Worm (Caenorhabditis elegans) whole organism, L4 larva: ENCODE measurements around the gene srw-15.

Source experiments
- D1046.2 ChIP-seq: fragments of 200-800 bp; sonication (Bioruptor generic); IDR thresholded peaks from 2 replicates; pipeline ENCODE4 v1.3.6; 2022; ENCODE audit warnings: missing genetic modification characterization, missing compliant biosample characterization
- F10B5.3 ChIP-seq: sonication (generic microtip); optimal IDR thresholded peaks from 2 replicates; lab custom pipeline; 2016; ENCODE audit warnings: mild to moderate bottlenecking, missing genetic modification characterization, missing compliant biosample characterization
- F26F4.8 ChIP-seq: fragments of 200-800 bp; sonication (Bioruptor generic); conservative IDR thresholded peaks from 2 replicates; pipeline ENCODE4 v1.3.6; 2022; ENCODE audit warnings: missing genetic modification characterization, missing compliant biosample characterization
- F37D6.2 ChIP-seq: sonication (generic microtip); optimal IDR thresholded peaks from 2 replicates; lab custom pipeline; 2016; ENCODE audit warnings: mild to moderate bottlenecking, missing genetic modification characterization, missing compliant biosample characterization
- T26A8.4 ChIP-seq: fragments of 200-800 bp; sonication (Bioruptor generic); IDR thresholded peaks from 2 replicates; pipeline ENCODE4 v1.3.6; 2022; ENCODE audit warnings: missing genetic modification characterization, missing compliant biosample characterization
- Y105C5A.15 ChIP-seq: fragments of 200-800 bp; sonication (Bioruptor generic); IDR thresholded peaks from 2 replicates; pipeline ENCODE4 v1.3.6; 2022; ENCODE audit warnings: missing genetic modification characterization, missing compliant biosample characterization
- Y5F2A.4 ChIP-seq: fragments of 200-800 bp; sonication (Bioruptor generic); optimal IDR thresholded peaks from 2 replicates; lab custom pipeline; 2018; ENCODE audit warnings: mild to moderate bottlenecking, missing genetic modification characterization, missing compliant biosample characterization
- ZK546.5 ChIP-seq, 2 experiments: sonication (generic microtip); optimal IDR thresholded peaks; 2 replicates each; lab custom pipeline; 2017; ENCODE audit warnings: missing biosample characterization in 2 of 2, missing genetic modification characterization in 2 of 2
- aha-1 ChIP-seq: fragments of 150-350 bp; peaks from one replicate; lab custom pipeline; 2014; ENCODE audit warnings: missing biosample characterization, missing genetic modification characterization
- ama-1 ChIP-seq: fragments of 150-350 bp; optimal IDR thresholded peaks from 2 replicates; lab custom pipeline; 2014; ENCODE audit warnings: inconsistent platforms, mixed read lengths
- ceh-44 ChIP-seq: fragments of 200-800 bp; sonication (Bioruptor generic); IDR thresholded peaks from 2 replicates; pipeline ENCODE4 v1.3.6; 2022; ENCODE audit warnings: missing genetic modification reagents, missing genetic modification characterization, missing compliant biosample characterization
- ceh-82 ChIP-seq: sonication (generic microtip); optimal IDR thresholded peaks from 2 replicates; lab custom pipeline; 2017; ENCODE audit warnings: missing biosample characterization, missing genetic modification characterization
- cey-2 ChIP-seq: sonication (generic microtip); optimal IDR thresholded peaks from 3 replicates; lab custom pipeline; 2017; ENCODE audit warnings: missing genetic modification characterization, mild to moderate bottlenecking, missing compliant biosample characterization, antibody characterized with exemption, borderline replicate concordance; ENCODE audit not compliant: insufficient read depth
- daf-12 ChIP-seq: fragments of 150-350 bp; optimal IDR thresholded peaks from 2 replicates; lab custom pipeline; 2014; ENCODE audit warnings: missing biosample characterization, missing genetic modification reagents, missing genetic modification characterization
- dmd-6 ChIP-seq: fragments of 200-800 bp; sonication (Bioruptor generic); IDR thresholded peaks from 2 replicates; pipeline ENCODE4 v1.3.6; 2022; ENCODE audit warnings: missing genetic modification reagents, missing genetic modification characterization, missing compliant biosample characterization
- dpl-1 ChIP-seq: fragments of 150-350 bp; optimal IDR thresholded peaks from 2 replicates; lab custom pipeline; 2014; ENCODE audit warnings: missing biosample characterization, missing genetic modification reagents, missing genetic modification characterization
- duxl-1 ChIP-seq: sonication (generic microtip); optimal IDR thresholded peaks from 2 replicates; lab custom pipeline; 2016; ENCODE audit warnings: mild to moderate bottlenecking, missing genetic modification characterization, moderate library complexity, missing compliant biosample characterization; ENCODE audit not compliant: poor library complexity
- dve-1 ChIP-seq: sonication (generic microtip); optimal IDR thresholded peaks from 2 replicates; lab custom pipeline; 2017; ENCODE audit warnings: antibody characterized with exemption, mild to moderate bottlenecking, missing genetic modification characterization, missing compliant biosample characterization; ENCODE audit not compliant: insufficient read depth
- egl-43 ChIP-seq: fragments of 200-800 bp; sonication (Bioruptor generic); IDR thresholded peaks from 2 replicates; pipeline ENCODE4 v1.3.6; 2022; ENCODE audit warnings: missing genetic modification reagents, missing genetic modification characterization, missing compliant biosample characterization
- hif-1 ChIP-seq, 2 experiments: sonication (generic microtip); optimal IDR thresholded peaks; 2 replicates each; lab custom pipeline; 2016 to 2017; ENCODE audit warnings: missing compliant biosample characterization in 2 of 2, missing genetic modification characterization in 2 of 2, missing genetic modification reagents in 2 of 2, missing genotype in 2 of 2, mild to moderate bottlenecking in 1 of 2
- hlh-11 ChIP-seq: fragments of 200-800 bp; sonication (Bioruptor generic); optimal IDR thresholded peaks from 2 replicates; lab custom pipeline; 2018; ENCODE audit warnings: mild to moderate bottlenecking, missing genetic modification characterization, missing compliant biosample characterization
- jun-1 ChIP-seq: fragments of 150-350 bp; optimal IDR thresholded peaks from 2 replicates; lab custom pipeline; 2014; ENCODE audit warnings: missing biosample characterization, missing genetic modification reagents, missing genetic modification characterization
- lim-7 ChIP-seq: fragments of 200-800 bp; sonication (Bioruptor generic); IDR thresholded peaks from 2 replicates; pipeline ENCODE4 v1.3.6; 2022; ENCODE audit warnings: missing genetic modification characterization, missing compliant biosample characterization
- lin-39 ChIP-seq: fragments of 150-350 bp; optimal IDR thresholded peaks from 2 replicates; lab custom pipeline; 2014; ENCODE audit warnings: missing biosample characterization, missing genetic modification reagents, missing genetic modification characterization
- lir-3 ChIP-seq: sonication (generic microtip); optimal IDR thresholded peaks from 2 replicates; lab custom pipeline; 2016; ENCODE audit warnings: mild to moderate bottlenecking, missing genetic modification characterization, missing compliant biosample characterization
- lsy-2 ChIP-seq, 2 experiments: fragments of 150-350 bp in 1 of 2; sonication (generic microtip) in 1 of 2; optimal IDR thresholded peaks; 2 replicates each; lab custom pipeline; 2014 to 2017; ENCODE audit warnings: missing biosample characterization in 2 of 2, missing genetic modification characterization in 2 of 2
- madf-5 ChIP-seq, 2 experiments: fragments of 200-800 bp; sonication (Bioruptor generic); IDR thresholded peaks; 2 replicates each; pipeline ENCODE4 v1.3.6; 2022; ENCODE audit warnings: missing compliant biosample characterization in 2 of 2, missing genetic modification characterization in 2 of 2
- madf-9 ChIP-seq: fragments of 200-800 bp; sonication (Bioruptor generic); conservative IDR thresholded peaks from 2 replicates; pipeline ENCODE4 v1.3.6; 2022; ENCODE audit warnings: missing genetic modification reagents, missing genetic modification characterization, missing compliant biosample characterization
- mdl-1 ChIP-seq, 2 experiments: fragments of 150-350 bp in 1 of 2; sonication (generic microtip) in 1 of 2; optimal IDR thresholded peaks; 2 replicates each; lab custom pipeline; 2014 to 2017; ENCODE audit warnings: missing biosample characterization in 2 of 2, missing genetic modification characterization in 2 of 2
- mep-1 ChIP-seq: fragments of 150-350 bp; sonication (generic microtip); optimal IDR thresholded peaks from 3 replicates; lab custom pipeline; 2014; ENCODE audit warnings: missing biosample characterization, missing genetic modification characterization
- nhr-11 ChIP-seq: fragments of 150-350 bp; optimal IDR thresholded peaks from 2 replicates; lab custom pipeline; 2014; ENCODE audit warnings: missing biosample characterization, missing genetic modification characterization
- nhr-25 ChIP-seq: sonication (generic microtip); optimal IDR thresholded peaks from 2 replicates; lab custom pipeline; 2017; ENCODE audit warnings: missing genetic modification characterization, mild to moderate bottlenecking, missing compliant biosample characterization, antibody characterized with exemption, moderate library complexity, borderline replicate concordance; ENCODE audit not compliant: insufficient read depth
- nhr-28 ChIP-seq: fragments of 150-350 bp; optimal IDR thresholded peaks from 2 replicates; lab custom pipeline; 2014; ENCODE audit warnings: missing biosample characterization, missing genetic modification characterization
- nhr-48 ChIP-seq: sonication (generic microtip); optimal IDR thresholded peaks from 2 replicates; lab custom pipeline; 2016; ENCODE audit warnings: mild to moderate bottlenecking, missing genetic modification characterization, missing compliant biosample characterization
- nhr-76 ChIP-seq: fragments of 150-350 bp; optimal IDR thresholded peaks from 2 replicates; lab custom pipeline; 2014; ENCODE audit warnings: missing biosample characterization, missing genetic modification characterization
- nhr-77 ChIP-seq: fragments of 150-350 bp; optimal IDR thresholded peaks from 2 replicates; lab custom pipeline; 2014; ENCODE audit warnings: missing biosample characterization, missing genetic modification characterization
- pha-4 ChIP-seq, 2 experiments: fragments of 150-350 bp in 1 of 2; fragments of 200-800 bp in 1 of 2; sonication (Bioruptor generic) in 1 of 2; IDR thresholded peaks in 1 of 2; optimal IDR thresholded peaks in 1 of 2; 2 replicates each; pipeline versions ENCODE4 v1.3.6 to Lab custom; 2014 to 2022; ENCODE audit warnings: missing genetic modification characterization in 2 of 2, missing genetic modification reagents in 2 of 2, missing biosample characterization in 1 of 2, missing compliant biosample characterization in 1 of 2
- pqm-1 ChIP-seq: sonication (generic microtip); optimal IDR thresholded peaks from 2 replicates; lab custom pipeline; 2017; ENCODE audit warnings: missing biosample characterization, missing genetic modification characterization
- rbr-2 ChIP-seq: sonication (generic microtip); optimal IDR thresholded peaks from 2 replicates; lab custom pipeline; 2016; ENCODE audit warnings: missing genotype, missing genetic modification characterization, missing compliant biosample characterization
- saeg-2 ChIP-seq: fragments of 200-800 bp; sonication (Bioruptor generic); IDR thresholded peaks from 2 replicates; pipeline ENCODE4 v1.3.6; 2022; ENCODE audit warnings: missing genetic modification reagents, missing genetic modification characterization, missing compliant biosample characterization
- set-16 ChIP-seq: fragments of 200-800 bp; sonication (Bioruptor generic); IDR thresholded peaks from 2 replicates; pipeline ENCODE4 v1.3.6; 2022; ENCODE audit warnings: missing genetic modification reagents, missing genetic modification characterization, missing compliant biosample characterization
- skn-1 ChIP-seq: fragments of 150-350 bp; optimal IDR thresholded peaks from 2 replicates; lab custom pipeline; 2014; ENCODE audit warnings: missing biosample characterization, missing genetic modification characterization
- snpc-1.2 ChIP-seq: fragments of 200-800 bp; sonication (Bioruptor generic); IDR thresholded peaks from 2 replicates; pipeline ENCODE4 v1.3.6; 2022; ENCODE audit warnings: missing genetic modification reagents, missing genetic modification characterization, missing compliant biosample characterization
- spr-1 ChIP-seq: sonication (generic microtip); optimal IDR thresholded peaks from 2 replicates; lab custom pipeline; 2016; ENCODE audit warnings: mild to moderate bottlenecking, missing genetic modification characterization, missing compliant biosample characterization
- vab-7 ChIP-seq: fragments of 200-800 bp; sonication (Bioruptor generic); IDR thresholded peaks from 2 replicates; pipeline ENCODE4 v1.3.6; 2022; ENCODE audit warnings: missing genetic modification reagents, missing genetic modification characterization, missing compliant biosample characterization
- ztf-11 ChIP-seq: fragments of 150-350 bp; optimal IDR thresholded peaks from 2 replicates; lab custom pipeline; 2014; ENCODE audit warnings: missing biosample characterization, missing genetic modification characterization

The srw-15 gene

ce11 chrV:15187083-15188057 lies 43.0 kb upstream of the srw-15 start, which contains the start of the genes cyn-7 and bath-36 (continued):
- TF ChIP-seq madf-5 (GFP tag; IDR thresholded peaks at IDR 0.05; lab: Robert Waterston, UW), result no peak
- TF ChIP-seq D1046.2 (GFP tag; lab: Robert Waterston, UW), result no peak
- TF ChIP-seq ZK546.5 (tag; optimal IDR thresholded peaks at IDR 0.05; lab: Kevin White, UChicago), result no peak
- no peak for TF ChIP-seq nhr-76
- TF ChIP-seq dve-1, result peak; percentile 93
- TF ChIP-seq Y5F2A.4 (GFP tag; lab: Kevin White, UChicago), result no peak
- TF ChIP-seq cey-2 (tag; lab: Kevin White, UChicago), result no peak
- TF ChIP-seq pqm-1 (tag; lab: Kevin White, UChicago), result peak; percentile 51
- TF ChIP-seq T26A8.4 (GFP tag; lab: Robert Waterston, UW), result peak; percentile 75
- no peak for TF ChIP-seq lin-39
- TF ChIP-seq ceh-82 (tag; lab: Kevin White, UChicago), result no peak
- TF ChIP-seq F10B5.3 (tag; lab: Kevin White, UChicago), result no peak
- TF ChIP-seq daf-12 (tag; lab: Kevin White, UChicago), result no peak
- TF ChIP-seq hlh-11 (tag; lab: Kevin White, UChicago), result peak; percentile 94
- peak; percentile 75 for TF ChIP-seq dmd-6
- TF ChIP-seq nhr-11 (tag; lab: Kevin White, UChicago), result peak; percentile 71
- TF ChIP-seq F37D6.2 (tag; lab: Kevin White, UChicago), result peak; percentile 24
- TF ChIP-seq jun-1 (tag; lab: Kevin White, UChicago), result no peak
- TF ChIP-seq vab-7 (GFP tag; lab: Robert Waterston, UW), result no peak
- TF ChIP-seq duxl-1 (tag; lab: Kevin White, UChicago), result peak; percentile 37
- TF ChIP-seq rbr-2, result peak; percentile 69
- TF ChIP-seq hif-1 (tag; optimal IDR thresholded peaks at IDR 0.05; lab: Kevin White, UChicago), result peak in 1 of 2 experiments; percentile 29
- TF ChIP-seq, all 104 proteins: peak for 39

DNA sequence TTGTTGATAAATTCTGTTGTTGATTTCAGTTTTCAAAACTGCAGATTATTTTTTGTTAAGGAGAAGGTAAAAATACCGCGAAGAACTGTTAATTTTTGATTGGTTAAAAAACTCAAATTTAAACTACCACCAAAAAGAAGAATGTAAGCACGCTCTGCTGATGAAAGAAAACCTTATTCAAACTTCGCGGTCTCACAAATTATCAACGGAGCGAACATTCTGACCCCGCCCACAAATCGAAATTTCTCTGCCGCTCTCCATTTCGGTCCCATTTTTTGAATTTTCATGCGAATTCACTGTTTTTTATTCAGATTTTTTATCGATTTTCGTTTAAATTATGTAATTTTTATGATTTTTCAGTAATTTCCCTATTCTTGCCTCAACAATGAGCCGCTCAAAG lies 40.8 kb upstream of the srw-15 start, which contains the start of gene cyn-3:
Gene cyn-3, plus strand, starts transcription at position 361 of the 400 bp plus-strand sequence.
- peak; percentile 2 for TF ChIP-seq ama-1 (lab: Kevin White, UChicago)
- TF ChIP-seq mep-1 (tag; lab: Kevin White, UChicago), result peak; percentile 86
- no peak for TF ChIP-seq set-16
- peak in 1 of 2 experiments; percentile 60 for TF ChIP-seq hif-1 (tag; optimal IDR thresholded peaks at IDR 0.05; lab: Kevin White, UChicago)
- peak in 1 of 2 experiments; percentile 31 for TF ChIP-seq mdl-1 (tag; optimal IDR thresholded peaks at IDR 0.05; lab: Kevin White, UChicago)
- TF ChIP-seq madf-9, result no peak
- peak; percentile 73 for TF ChIP-seq hlh-11 (tag; lab: Kevin White, UChicago)
- 0 out of 2 replicates have a peak, but pooled peaks have one; percentile 44 for TF ChIP-seq pha-4 (GFP tag; IDR thresholded peaks at IDR 0.05; lab: Robert Waterston, UW)
- peak; percentile 71 for TF ChIP-seq pha-4 (tag; optimal IDR thresholded peaks at IDR 0.05; lab: Kevin White, UChicago)
- TF ChIP-seq dpl-1 (GFP tag; lab: Kevin White, UChicago), result peak; percentile 99
- TF ChIP-seq aha-1, result peak; percentile 18
- no peak for TF ChIP-seq lir-3 (tag; lab: Kevin White, UChicago)
- no peak for TF ChIP-seq saeg-2
- no peak for TF ChIP-seq skn-1 (tag; lab: Kevin White, UChicago)
- TF ChIP-seq spr-1 (tag; lab: Kevin White, UChicago), result no peak
- TF ChIP-seq F26F4.8 (GFP tag; lab: Robert Waterston, UW), result no peak
- peak; percentile 68 for TF ChIP-seq T26A8.4 (GFP tag; lab: Robert Waterston, UW)
- no peak for TF ChIP-seq ceh-44 (GFP tag; lab: Robert Waterston, UW)
- no peak for TF ChIP-seq lin-39
- no peak for TF ChIP-seq lim-7 (GFP tag; lab: Robert Waterston, UW)
- peak; percentile 9 for TF ChIP-seq nhr-48 (tag; lab: Kevin White, UChicago)
- peak; percentile 28 for TF ChIP-seq nhr-25 (tag; lab: Kevin White, UChicago)
- no peak for TF ChIP-seq madf-5 (GFP tag; IDR thresholded peaks at IDR 0.05; lab: Robert Waterston, UW)
- peak; percentile 32 to 94 for TF ChIP-seq lsy-2 (tag; optimal IDR thresholded peaks at IDR 0.05; lab: Kevin White, UChicago)
- TF ChIP-seq nhr-11 (tag; lab: Kevin White, UChicago), result peak; percentile 69
- TF ChIP-seq nhr-77 (tag; lab: Kevin White, UChicago), result peak; percentile 82
- no peak for TF ChIP-seq ztf-11 (tag; lab: Kevin White, UChicago)
- peak; percentile 59 for TF ChIP-seq nhr-28
- TF ChIP-seq Y105C5A.15 (GFP tag; lab: Robert Waterston, UW), result no peak
- peak; percentile 28; the same call in 1 of the 2 replicates for TF ChIP-seq snpc-1.2 (GFP tag; lab: Robert Waterston, UW)
- TF ChIP-seq ceh-82 (tag; lab: Kevin White, UChicago), result no peak
- TF ChIP-seq egl-43 (GFP tag; lab: Robert Waterston, UW), result no peak
